Worm (Caenorhabditis elegans) whole organism, L4/young adult: ENCODE measurements around the gene Y57G11C.31.

Experiments used
- dao-5 ChIP-seq: sonication (generic microtip); optimal IDR thresholded peaks from 2 replicates; lab custom pipeline; 2016; ENCODE audit warnings: missing genotype, missing genetic modification characterization, moderate library complexity, missing compliant biosample characterization
- him-1 ChIP-seq: sonication (generic microtip); optimal IDR thresholded peaks from 2 replicates; lab custom pipeline; 2016; ENCODE audit warnings: missing genotype, missing genetic modification reagents, missing genetic modification characterization, missing compliant biosample characterization

DNA sequence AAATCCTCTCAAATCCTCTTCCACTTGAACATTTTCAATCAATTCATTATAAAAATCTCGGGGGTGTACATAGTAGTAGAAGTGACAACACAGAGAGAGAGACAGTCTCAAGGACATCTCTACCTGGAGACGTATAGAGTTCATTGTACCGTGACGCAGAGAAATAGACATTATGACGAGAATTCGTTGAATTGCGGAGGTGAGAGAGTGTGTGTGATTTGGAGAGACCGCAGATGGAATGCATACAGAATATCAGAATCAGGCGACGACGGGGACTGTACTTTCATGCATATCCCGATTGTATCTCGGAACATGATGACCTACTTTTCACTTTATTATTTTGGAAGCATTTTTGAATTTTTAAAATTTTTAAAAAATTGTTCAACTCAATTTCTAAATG is 1.4 kb upstream of the Y57G11C.31 start:
- TF ChIP-seq dao-5 (tag; lab: Kevin White, UChicago) (no peak), him-1 (tag; lab: Kevin White, UChicago) (no peak)
